Worm (Caenorhabditis elegans) whole organism, L1 larva: ENCODE measurements around the gene lelo-4.

Source experiments
- ces-1 ChIP-seq: fragments of 150-350 bp; optimal IDR thresholded peaks from 2 replicates; lab custom pipeline; 2014; ENCODE audit warnings: missing biosample characterization, missing genetic modification reagents, missing genetic modification characterization
- irx-1 ChIP-seq: sonication (generic microtip); optimal IDR thresholded peaks from 2 replicates; lab custom pipeline; 2016; ENCODE audit warnings: missing genetic modification characterization, missing compliant biosample characterization
- lsy-2 ChIP-seq, 2 experiments: fragments of 150-350 bp; optimal IDR thresholded peaks; 2 replicates each; lab custom pipeline; 2014; ENCODE audit warnings: missing biosample characterization in 2 of 2, missing genetic modification characterization in 2 of 2
- nhr-11 ChIP-seq: fragments of 150-350 bp; optimal IDR thresholded peaks from 2 replicates; lab custom pipeline; 2014; ENCODE audit warnings: missing biosample characterization, missing genetic modification characterization
- nhr-76 ChIP-seq: sonication (generic microtip); optimal IDR thresholded peaks from 2 replicates; lab custom pipeline; 2017; ENCODE audit warnings: missing biosample characterization, missing genetic modification characterization
- nhr-90 ChIP-seq: sonication (generic microtip); optimal IDR thresholded peaks from 2 replicates; lab custom pipeline; 2016; ENCODE audit warnings: mild to moderate bottlenecking, missing genetic modification characterization, missing compliant biosample characterization; ENCODE audit not compliant: poor library complexity
- tlp-1 ChIP-seq: fragments of 150-350 bp; optimal IDR thresholded peaks from 2 replicates; lab custom pipeline; 2014; ENCODE audit warnings: missing biosample characterization, missing genetic modification characterization
- unc-62 ChIP-seq: fragments of 150-350 bp; optimal IDR thresholded peaks from 2 replicates; lab custom pipeline; 2014; ENCODE audit warnings: missing biosample characterization, missing genetic modification reagents, missing genetic modification characterization
- vab-15 ChIP-seq: sonication (generic microtip); optimal IDR thresholded peaks from 2 replicates; lab custom pipeline; 2017; ENCODE audit warnings: missing genotype, mild to moderate bottlenecking, missing genetic modification characterization, missing compliant biosample characterization
- xbp-1 ChIP-seq: sonication (generic microtip); optimal IDR thresholded peaks from 2 replicates; lab custom pipeline; 2016; ENCODE audit warnings: missing genetic modification characterization, missing compliant biosample characterization
- zag-1 ChIP-seq: fragments of 150-350 bp; optimal IDR thresholded peaks from 2 replicates; lab custom pipeline; 2014; ENCODE audit warnings: missing biosample characterization, missing genetic modification characterization
- ztf-11 ChIP-seq, 2 experiments: sonication (generic microtip); optimal IDR thresholded peaks; 2 replicates each; lab custom pipeline; 2016 to 2017; ENCODE audit warnings: missing genetic modification characterization in 2 of 2, missing biosample characterization in 1 of 2, missing compliant biosample characterization in 1 of 2

- TF ChIP-seq irx-1 (tag; lab: Kevin White, UChicago): no peak
- TF ChIP-seq nhr-90: no peak
- no peak for TF ChIP-seq tlp-1 (tag; lab: Kevin White, UChicago)
- no peak for TF ChIP-seq ces-1 (GFP tag; lab: Kevin White, UChicago)
- TF ChIP-seq vab-15: no peak
- TF ChIP-seq xbp-1: no peak
- TF ChIP-seq zag-1 (tag; lab: Kevin White, UChicago): no peak
- no peak for TF ChIP-seq nhr-11 (tag; lab: Kevin White, UChicago)
- no peak for TF ChIP-seq nhr-76 (tag; lab: Kevin White, UChicago)
- no peak for TF ChIP-seq ztf-11 (tag; optimal IDR thresholded peaks at IDR 0.05; lab: Kevin White, UChicago)
- TF ChIP-seq unc-62 (GFP tag; lab: Kevin White, UChicago): no peak
- no peak for TF ChIP-seq lsy-2 (tag; optimal IDR thresholded peaks at IDR 0.05; lab: Kevin White, UChicago)
These were observed 15.8 kb downstream of the lelo-4 start, which contains the start of the genes C18A3.7 and C18A3.11 for ce11 chrII:5730343-5731083.
